Fruit fly (Drosophila melanogaster) whole organism, pupa: ENCODE measurements around the gene CG14089.

Experiments
- CG10348 ChIP-seq: fragments of 200-800 bp; sonication (Bioruptor generic); IDR thresholded peaks from 2 replicates; pipeline ENCODE4 v1.3.6; 2022; ENCODE audit warnings: missing biosample characterization, missing genetic modification characterization
- CG12605 ChIP-seq: fragments of 200-800 bp; sonication (Bioruptor generic); IDR thresholded peaks from 2 replicates; pipeline ENCODE4 v1.3.6; 2022; ENCODE audit warnings: missing biosample characterization, missing genetic modification characterization
- CG13204 ChIP-seq: fragments of 200-800 bp; sonication (Bioruptor generic); optimal IDR thresholded peaks from 2 replicates; lab custom pipeline; 2018; ENCODE audit warnings: missing biosample characterization, mild to moderate bottlenecking, missing genetic modification characterization, moderate library complexity
- CG15710 ChIP-seq: fragments of 200-800 bp; sonication (Bioruptor generic); optimal IDR thresholded peaks from 2 replicates; lab custom pipeline; 2018; ENCODE audit warnings: missing biosample characterization, mild to moderate bottlenecking, missing genetic modification characterization, moderate library complexity
- CG17806 ChIP-seq: fragments of 200-800 bp; sonication (Bioruptor generic); optimal IDR thresholded peaks from 2 replicates; lab custom pipeline; 2018; ENCODE audit warnings: missing biosample characterization, mild to moderate bottlenecking, missing genetic modification characterization, moderate library complexity
- CG32121 ChIP-seq: fragments of 200-800 bp; sonication (Bioruptor generic); IDR thresholded peaks from 2 replicates; pipeline ENCODE4 v1.3.6; 2022; ENCODE audit warnings: missing biosample characterization, missing genetic modification characterization
- CG4496 ChIP-seq: fragments of 200-800 bp; sonication (Bioruptor generic); IDR thresholded peaks from 3 replicates; pipeline ENCODE4 v1.3.6; 2022; ENCODE audit warnings: missing biosample characterization, missing genetic modification characterization
- CG8159 ChIP-seq: fragments of 200-800 bp; sonication (Bioruptor generic); optimal IDR thresholded peaks from 3 replicates; lab custom pipeline; 2018; ENCODE audit warnings: missing biosample characterization, mild to moderate bottlenecking, missing genetic modification characterization, moderate library complexity
- CG8301 ChIP-seq: fragments of 200-800 bp; sonication (Bioruptor generic); optimal IDR thresholded peaks from 2 replicates; lab custom pipeline; 2018; ENCODE audit warnings: missing biosample characterization, mild to moderate bottlenecking, missing genetic modification characterization
- CG9948 ChIP-seq: fragments of 200-800 bp; sonication (Bioruptor generic); optimal IDR thresholded peaks from 2 replicates; lab custom pipeline; 2018; ENCODE audit warnings: missing biosample characterization, mild to moderate bottlenecking, missing genetic modification characterization, moderate library complexity
- D1 ChIP-seq: fragments of 200-800 bp; sonication (Bioruptor generic); optimal IDR thresholded peaks from 2 replicates; lab custom pipeline; 2018; ENCODE audit warnings: missing biosample characterization, mild to moderate bottlenecking, missing genetic modification characterization, moderate library complexity
- EcR ChIP-seq: fragments of 200-800 bp; sonication (Bioruptor generic); optimal IDR thresholded peaks from 3 replicates; lab custom pipeline; 2019; ENCODE audit warnings: missing biosample characterization, missing genetic modification characterization, mild to moderate bottlenecking, moderate library complexity, missing genetic modification reagents
- Pif1A ChIP-seq: fragments of 200-800 bp; sonication (Bioruptor generic); optimal IDR thresholded peaks from 3 replicates; lab custom pipeline; 2016; ENCODE audit warnings: missing biosample characterization, missing genetic modification characterization
- fd96Ca ChIP-seq: fragments of 200-800 bp; sonication (Bioruptor generic); IDR thresholded peaks from 3 replicates; pipeline ENCODE4 v1.3.6; 2022; ENCODE audit warnings: missing biosample characterization, missing genetic modification characterization
- rn ChIP-seq: fragments of 200-800 bp; sonication (Bioruptor generic); IDR thresholded peaks from 2 replicates; pipeline ENCODE4 v1.3.6; 2022; ENCODE audit warnings: missing biosample characterization, missing genetic modification characterization

Gene CG14089

dm6 chr3L:19231608-19232007 lies 49.0 kb downstream of the CG14089 start:
- TF ChIP-seq CG12605, result no peak
- TF ChIP-seq D1 (tag; lab: Kevin White, UChicago), result no peak
- TF ChIP-seq fd96Ca (GFP tag; lab: Robert Waterston, UW), result no peak
- TF ChIP-seq CG10348, result no peak
- TF ChIP-seq rn (GFP tag; lab: Robert Waterston, UW), result no peak
- no peak for TF ChIP-seq CG15710 (tag; lab: Kevin White, UChicago)
- TF ChIP-seq CG8159 (tag; lab: Kevin White, UChicago), result no peak
- no peak for TF ChIP-seq CG8301 (tag; lab: Kevin White, UChicago)
- TF ChIP-seq CG13204 (GFP tag; lab: Kevin White, UChicago), result no peak
- no peak for TF ChIP-seq EcR (GFP tag; lab: Kevin White, UChicago)
- no peak for TF ChIP-seq Pif1A (GFP tag; lab: Kevin White, UChicago)
- TF ChIP-seq CG32121 (GFP tag; lab: Robert Waterston, UW), result no peak
- TF ChIP-seq CG9948 (tag; lab: Kevin White, UChicago), result no peak
- TF ChIP-seq CG4496 (GFP tag; lab: Robert Waterston, UW), result no peak

DNA sequence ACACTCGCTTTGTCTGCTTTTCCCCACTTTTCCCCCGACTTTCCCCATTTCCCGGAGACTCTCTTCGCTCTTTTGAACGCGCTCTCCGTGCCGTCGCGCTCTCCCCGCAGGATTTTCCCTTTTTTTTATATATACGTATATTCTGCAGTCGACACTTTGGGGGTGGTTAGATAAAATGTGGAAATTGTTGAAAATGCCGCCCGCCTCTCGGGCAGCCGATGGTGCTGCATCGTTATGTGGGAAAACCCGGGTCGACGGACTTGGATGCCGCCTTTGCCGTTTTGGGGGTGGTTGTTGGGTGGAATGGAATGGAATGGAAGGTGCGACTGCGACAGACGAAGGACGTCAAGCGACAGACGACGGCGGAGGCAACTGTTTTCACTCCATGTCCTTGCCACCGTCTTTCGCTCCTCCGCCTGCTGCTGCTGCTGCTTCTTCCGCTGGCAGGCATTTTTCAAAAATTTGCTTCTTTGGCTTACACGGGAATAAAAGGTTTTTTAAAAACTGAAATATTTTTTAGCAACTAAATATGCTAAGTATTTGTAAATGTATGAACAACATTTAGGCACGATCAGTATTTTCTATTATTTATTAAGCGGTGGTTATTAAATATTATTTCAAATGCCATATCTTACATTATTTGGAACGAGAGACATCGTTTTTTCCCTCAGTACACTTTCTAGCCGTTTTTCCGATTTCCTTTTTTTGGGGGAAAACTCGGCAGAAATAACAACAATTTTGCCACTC lies 49.6 kb downstream of the CG14089 start:
- TF ChIP-seq CG8159 (tag; lab: Kevin White, UChicago) (peak; percentile 42), CG13204 (GFP tag; lab: Kevin White, UChicago) (peak; percentile 53), fd96Ca (GFP tag; lab: Robert Waterston, UW) (no peak), CG15710 (tag; lab: Kevin White, UChicago) (no peak), CG17806 (peak; percentile 4), EcR (GFP tag; lab: Kevin White, UChicago) (peak; percentile 59)
